Worm (Caenorhabditis elegans) whole organism, late embryonic: ENCODE data around the gene ZK616.2.

Experiments
- C38D4.7 ChIP-seq: fragments of 200-800 bp; sonication (Bioruptor generic); optimal IDR thresholded peaks from 2 replicates; lab custom pipeline; 2018; ENCODE audit warnings: mild to moderate bottlenecking, missing genetic modification characterization, moderate library complexity, missing compliant biosample characterization
- ama-1 ChIP-seq: fragments of 150-350 bp; optimal IDR thresholded peaks from 2 replicates; lab custom pipeline; 2014
- ceh-18 ChIP-seq: sonication (generic microtip); optimal IDR thresholded peaks from 2 replicates; lab custom pipeline; 2016; ENCODE audit warnings: missing genetic modification characterization, missing compliant biosample characterization
- ceh-30 ChIP-seq: fragments of 150-350 bp; optimal IDR thresholded peaks from 2 replicates; lab custom pipeline; 2014; ENCODE audit warnings: missing biosample characterization, missing genetic modification characterization
- ceh-34 ChIP-seq: sonication (generic microtip); optimal IDR thresholded peaks from 2 replicates; lab custom pipeline; 2016; ENCODE audit warnings: mild to moderate bottlenecking, missing genetic modification characterization, missing compliant biosample characterization
- ceh-48 ChIP-seq: sonication (generic microtip); optimal IDR thresholded peaks from 2 replicates; lab custom pipeline; 2016; ENCODE audit warnings: missing genetic modification characterization, inconsistent platforms, missing compliant biosample characterization
- ceh-6 ChIP-seq: fragments of 200-800 bp; sonication (Bioruptor generic); optimal IDR thresholded peaks from 2 replicates; lab custom pipeline; 2018; ENCODE audit warnings: mild to moderate bottlenecking, missing genetic modification characterization, missing compliant biosample characterization
- ceh-9 ChIP-seq: sonication (generic microtip); optimal IDR thresholded peaks from 2 replicates; lab custom pipeline; 2016; ENCODE audit warnings: mild to moderate bottlenecking, missing genetic modification characterization, inconsistent platforms, missing compliant biosample characterization
- che-1 ChIP-seq: sonication (generic microtip); optimal IDR thresholded peaks from 2 replicates; lab custom pipeline; 2016; ENCODE audit warnings: mild to moderate bottlenecking, missing genetic modification characterization, missing compliant biosample characterization
- dmd-4 ChIP-seq: sonication (generic microtip); optimal IDR thresholded peaks from 2 replicates; lab custom pipeline; 2016; ENCODE audit warnings: borderline replicate concordance, missing genetic modification characterization, missing compliant biosample characterization
- dve-1 ChIP-seq: sonication (generic microtip); optimal IDR thresholded peaks from 2 replicates; lab custom pipeline; 2017; ENCODE audit warnings: antibody characterized with exemption, mild to moderate bottlenecking, missing genetic modification characterization, missing compliant biosample characterization
- elt-4 ChIP-seq: sonication (generic microtip); optimal IDR thresholded peaks from 2 replicates; lab custom pipeline; 2016; ENCODE audit warnings: missing genetic modification characterization, missing compliant biosample characterization
- fkh-10 ChIP-seq: fragments of 150-350 bp; optimal IDR thresholded peaks from 2 replicates; lab custom pipeline; 2014; ENCODE audit warnings: missing biosample characterization, missing genetic modification reagents, missing genetic modification characterization
- fkh-6 ChIP-seq: sonication (generic microtip); optimal IDR thresholded peaks from 2 replicates; lab custom pipeline; 2016; ENCODE audit warnings: missing genetic modification characterization, missing compliant biosample characterization
- gmeb-2 ChIP-seq: sonication (generic microtip); optimal IDR thresholded peaks from 2 replicates; lab custom pipeline; 2016; ENCODE audit warnings: missing genetic modification characterization, inconsistent platforms, missing compliant biosample characterization
- hlh-15 ChIP-seq: sonication (generic microtip); optimal IDR thresholded peaks from 2 replicates; lab custom pipeline; 2016; ENCODE audit warnings: missing genetic modification characterization, missing compliant biosample characterization
- hlh-30 ChIP-seq: sonication (generic microtip); optimal IDR thresholded peaks from 2 replicates; lab custom pipeline; 2017; ENCODE audit warnings: antibody characterized with exemption, missing genetic modification characterization, missing compliant biosample characterization; ENCODE audit not compliant: insufficient read depth
- hlh-6 ChIP-seq: sonication (generic microtip); optimal IDR thresholded peaks from 2 replicates; lab custom pipeline; 2016; ENCODE audit warnings: missing genotype, missing genetic modification characterization, missing compliant biosample characterization
- hlh-8 ChIP-seq: sonication (generic microtip); optimal IDR thresholded peaks from 2 replicates; lab custom pipeline; 2016; ENCODE audit warnings: missing genotype, missing genetic modification characterization, missing compliant biosample characterization
- lim-6 ChIP-seq: sonication (generic microtip); optimal IDR thresholded peaks from 2 replicates; lab custom pipeline; 2016; ENCODE audit warnings: missing genetic modification characterization, missing compliant biosample characterization
- lin-11 ChIP-seq: fragments of 200-800 bp; sonication (Bioruptor generic); optimal IDR thresholded peaks from 2 replicates; lab custom pipeline; 2018; ENCODE audit warnings: mild to moderate bottlenecking, missing genetic modification characterization, missing compliant biosample characterization
- madf-2 ChIP-seq: sonication (generic microtip); optimal IDR thresholded peaks from 2 replicates; lab custom pipeline; 2017; ENCODE audit warnings: missing genetic modification characterization, missing compliant biosample characterization
- nhr-11 ChIP-seq: fragments of 150-350 bp; optimal IDR thresholded peaks from 2 replicates; lab custom pipeline; 2014; ENCODE audit warnings: missing biosample characterization, missing genetic modification characterization
- odd-2 ChIP-seq: sonication (generic microtip); optimal IDR thresholded peaks from 2 replicates; lab custom pipeline; 2017; ENCODE audit warnings: antibody characterized with exemption, mild to moderate bottlenecking, missing genetic modification characterization, missing compliant biosample characterization
- pag-3 ChIP-seq: sonication (generic microtip); optimal IDR thresholded peaks from 2 replicates; lab custom pipeline; 2016; ENCODE audit warnings: missing compliant biosample characterization, missing genetic modification characterization, borderline replicate concordance
- pha-2 ChIP-seq: sonication (generic microtip); optimal IDR thresholded peaks from 2 replicates; lab custom pipeline; 2017; ENCODE audit warnings: mild to moderate bottlenecking, missing genetic modification characterization, missing compliant biosample characterization
- pha-4 ChIP-seq: fragments of 150-350 bp; optimal IDR thresholded peaks from 2 replicates; lab custom pipeline; 2018; ENCODE audit warnings: missing biosample characterization, missing genetic modification reagents, missing genetic modification characterization
- pqm-1 ChIP-seq: sonication (generic microtip); optimal IDR thresholded peaks from 2 replicates; lab custom pipeline; 2016; ENCODE audit warnings: missing genetic modification characterization, missing compliant biosample characterization
- pros-1 ChIP-seq: fragments of 150-350 bp; optimal IDR thresholded peaks from 2 replicates; lab custom pipeline; 2014; ENCODE audit warnings: missing biosample characterization, missing genetic modification reagents, missing genetic modification characterization
- ref-2 ChIP-seq: sonication (generic microtip); optimal IDR thresholded peaks from 2 replicates; lab custom pipeline; 2016; ENCODE audit warnings: missing genetic modification characterization, missing compliant biosample characterization
- sdc-2 ChIP-seq: sonication (generic microtip); optimal IDR thresholded peaks from 2 replicates; lab custom pipeline; 2016; ENCODE audit warnings: missing genotype, missing genetic modification characterization, missing compliant biosample characterization
- sox-2 ChIP-seq: fragments of 200-800 bp; sonication (Bioruptor generic); IDR thresholded peaks from 2 replicates; pipeline ENCODE4 v1.3.6; 2022; ENCODE audit warnings: missing genetic modification reagents, missing genetic modification characterization, missing compliant biosample characterization
- tbx-7 ChIP-seq: sonication (generic microtip); optimal IDR thresholded peaks from 2 replicates; lab custom pipeline; 2016; ENCODE audit warnings: missing genotype, missing genetic modification characterization, missing compliant biosample characterization
- unc-3 ChIP-seq, 2 experiments: fragments of 200-800 bp in 1 of 2; sonication (Bioruptor generic) in 1 of 2; sonication (generic microtip) in 1 of 2; conservative IDR thresholded peaks in 1 of 2; optimal IDR thresholded peaks in 1 of 2; 2 replicates each; pipeline versions ENCODE4 v1.3.6 to Lab custom; 2016 to 2022; ENCODE audit warnings: missing compliant biosample characterization in 2 of 2, missing genetic modification characterization in 2 of 2, missing genetic modification reagents in 1 of 2
- unc-42 ChIP-seq: sonication (generic microtip); optimal IDR thresholded peaks from 2 replicates; lab custom pipeline; 2016; ENCODE audit warnings: missing genotype, missing genetic modification characterization, missing compliant biosample characterization

ZK616.2 gene

ce11 chrIV:5364135-5364609, 33.5 kb upstream of the ZK616.2 start, which contains the start of the genes hda-6 and F41H10.4 (continued):
- TF ChIP-seq dve-1 (tag; lab: Kevin White, UChicago) (no peak), hlh-30 (tag; lab: Kevin White, UChicago) (peak; percentile 82), pha-4 (tag; lab: Kevin White, UChicago) (no peak), gmeb-2 (tag; lab: Kevin White, UChicago) (no peak), hlh-6 (tag; lab: Kevin White, UChicago) (no peak), elt-4 (tag; lab: Kevin White, UChicago) (no peak), sox-2 (GFP tag; lab: Robert Waterston, UW) (no peak), hlh-15 (tag; lab: Kevin White, UChicago) (no peak), pag-3 (tag; lab: Kevin White, UChicago) (no peak), hlh-8 (tag; lab: Kevin White, UChicago) (peak; percentile 36), unc-42 (tag; lab: Kevin White, UChicago) (no peak), madf-2 (no peak), unc-3 (GFP tag; conservative IDR thresholded peaks at IDR 0.05; lab: Robert Waterston, UW) (no peak), unc-3 (tag; optimal IDR thresholded peaks at IDR 0.05; lab: Kevin White, UChicago) (no peak), lin-11 (no peak), ceh-18 (no peak), tbx-7 (tag; lab: Kevin White, UChicago) (peak; percentile 54), sdc-2 (tag; lab: Kevin White, UChicago) (no peak), pqm-1 (tag; lab: Kevin White, UChicago) (no peak), ref-2 (tag; lab: Kevin White, UChicago) (peak; percentile 24), ceh-34 (tag; lab: Kevin White, UChicago) (no peak)

ce11 chrIV:5366567-5366966, 31.1 kb upstream of the ZK616.2 start, which contains the start of gene sand-1:
Gene sand-1, plus strand, starts transcription at chrIV:5366867.
- TF ChIP-seq ceh-30 (tag; lab: Kevin White, UChicago) (no peak), odd-2 (no peak), dve-1 (tag; lab: Kevin White, UChicago) (no peak), dmd-4 (tag; lab: Kevin White, UChicago) (no peak), hlh-8 (tag; lab: Kevin White, UChicago) (no peak), ama-1 (no peak), ceh-48 (tag; lab: Kevin White, UChicago) (no peak), C38D4.7 (GFP tag; lab: Kevin White, UChicago) (no peak), ceh-6 (GFP tag; lab: Kevin White, UChicago) (no peak), che-1 (tag; lab: Kevin White, UChicago) (no peak), nhr-11 (tag; lab: Kevin White, UChicago) (no peak), sox-2 (GFP tag; lab: Robert Waterston, UW) (no peak), sdc-2 (tag; lab: Kevin White, UChicago) (no peak), fkh-10 (GFP tag; lab: Kevin White, UChicago) (no peak), hlh-15 (tag; lab: Kevin White, UChicago) (no peak)

DNA sequence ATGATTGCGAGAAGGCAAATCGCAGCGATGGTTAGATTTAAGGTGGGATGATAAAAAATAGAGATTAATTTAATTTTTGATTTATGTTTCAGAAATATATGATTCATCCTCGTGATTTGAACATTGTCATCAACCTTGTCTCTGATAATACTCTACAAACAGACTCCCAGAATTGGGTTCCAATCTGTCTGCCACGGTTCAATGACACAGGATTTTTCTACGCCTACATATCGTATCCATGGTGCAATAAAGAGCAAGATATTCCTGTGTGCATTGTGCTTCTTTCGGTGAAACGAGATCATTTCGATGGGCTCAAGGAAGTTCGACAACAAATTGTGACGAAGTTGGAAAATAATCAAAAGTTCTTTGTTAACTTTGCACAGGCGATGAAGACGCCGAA, 29.7 kb upstream of the ZK616.2 start:
- no peak for TF ChIP-seq nhr-11 (tag; lab: Kevin White, UChicago)
- no peak for TF ChIP-seq ceh-9 (tag; lab: Kevin White, UChicago)
- TF ChIP-seq elt-4 (tag; lab: Kevin White, UChicago) = no peak
- TF ChIP-seq lim-6 = no peak
- TF ChIP-seq ref-2 (tag; lab: Kevin White, UChicago) = no peak
- TF ChIP-seq ceh-18 = no peak
- no peak for TF ChIP-seq pha-2
- no peak for TF ChIP-seq dve-1 (tag; lab: Kevin White, UChicago)
- no peak for TF ChIP-seq fkh-6
- no peak for TF ChIP-seq C38D4.7 (GFP tag; lab: Kevin White, UChicago)
- TF ChIP-seq unc-3 (GFP tag; conservative IDR thresholded peaks at IDR 0.05; lab: Robert Waterston, UW) = no peak
- no peak for TF ChIP-seq unc-3 (tag; optimal IDR thresholded peaks at IDR 0.05; lab: Kevin White, UChicago)
- TF ChIP-seq dmd-4 (tag; lab: Kevin White, UChicago) = no peak
- no peak for TF ChIP-seq lin-11
- no peak for TF ChIP-seq sdc-2 (tag; lab: Kevin White, UChicago)
- no peak for TF ChIP-seq pros-1 (tag; lab: Kevin White, UChicago)
